Fruit fly (Drosophila melanogaster) whole organism, embryonic: ENCODE measurements around the gene AGO2.
A peak's percentile ranks its signal among the peaks of the same experiment; 100 is the strongest.

Source experiments
- Adf1 ChIP-seq: fragments of 200-800 bp; sonication (Bioruptor generic); IDR thresholded peaks from 2 replicates; pipeline ENCODE4 v1.3.6; 2022; ENCODE audit warnings: missing biosample characterization, missing genetic modification characterization
- Atf6 ChIP-seq: fragments of 200-800 bp; sonication (Bioruptor generic); IDR thresholded peaks from 2 replicates; pipeline ENCODE4 v1.3.6; 2022; ENCODE audit warnings: missing biosample characterization, missing genetic modification characterization
- CG1024 ChIP-seq: fragments of 200-800 bp; sonication (Bioruptor generic); IDR thresholded peaks from 2 replicates; pipeline ENCODE4 v1.3.6; 2022; ENCODE audit warnings: missing biosample characterization, missing genetic modification characterization
- CG10431 ChIP-seq: fragments of 200-800 bp; sonication (Bioruptor generic); optimal IDR thresholded peaks from 3 replicates; lab custom pipeline; 2018; ENCODE audit warnings: missing biosample characterization, mild to moderate bottlenecking, missing genetic modification characterization
- CG11456 ChIP-seq: fragments of 200-800 bp; sonication (Bioruptor generic); IDR thresholded peaks from 3 replicates; pipeline ENCODE4 v1.3.6; 2022; ENCODE audit warnings: missing biosample characterization, missing genetic modification characterization
- CG11695 ChIP-seq: fragments of 200-800 bp; sonication (Bioruptor generic); IDR thresholded peaks from 3 replicates; pipeline ENCODE4 v1.3.6; 2022; ENCODE audit warnings: missing biosample characterization, missing genetic modification characterization
- CG13287 ChIP-seq: fragments of 200-800 bp; sonication (Bioruptor generic); IDR thresholded peaks from 2 replicates; pipeline ENCODE4 v1.3.6; 2022; ENCODE audit warnings: missing biosample characterization, missing genetic modification characterization; ENCODE audit not compliant: partially characterized antibody
- CG1792 ChIP-seq: fragments of 200-800 bp; sonication (Bioruptor generic); optimal IDR thresholded peaks from 2 replicates; lab custom pipeline; 2016; ENCODE audit warnings: missing biosample characterization, missing genetic modification characterization
- CG32532 ChIP-seq: fragments of 200-800 bp; sonication (Bioruptor generic); IDR thresholded peaks from 2 replicates; pipeline ENCODE4 v1.3.6; 2022; ENCODE audit warnings: missing biosample characterization, missing genetic modification characterization
- CG3838 ChIP-seq: fragments of 200-800 bp; sonication (Bioruptor generic); optimal IDR thresholded peaks from 3 replicates; lab custom pipeline; 2016; ENCODE audit warnings: missing biosample characterization, missing genetic modification characterization
- CG6175 ChIP-seq: fragments of 200-800 bp; sonication (Bioruptor generic); IDR thresholded peaks from 3 replicates; pipeline ENCODE4 v1.3.6; 2022; ENCODE audit warnings: missing biosample characterization, missing genetic modification characterization
- CG6854 ChIP-seq: fragments of 200-800 bp; sonication (Bioruptor generic); optimal IDR thresholded peaks from 3 replicates; lab custom pipeline; 2017; ENCODE audit warnings: missing biosample characterization, mild to moderate bottlenecking, missing genetic modification characterization
- CG7357 ChIP-seq: fragments of 200-800 bp; sonication (Bioruptor generic); IDR thresholded peaks from 3 replicates; pipeline ENCODE4 v1.3.6; 2022; ENCODE audit warnings: missing biosample characterization, missing genetic modification characterization
- CG7372 ChIP-seq: fragments of 200-800 bp; sonication (Bioruptor generic); IDR thresholded peaks from 2 replicates; pipeline ENCODE4 v1.3.6; 2022; ENCODE audit warnings: missing biosample characterization, missing genetic modification characterization
- CG8388 ChIP-seq: fragments of 200-800 bp; sonication (Bioruptor generic); optimal IDR thresholded peaks from 2 replicates; lab custom pipeline; 2019; ENCODE audit warnings: missing biosample characterization, mild to moderate bottlenecking, missing genetic modification characterization, moderate library complexity
- CG9817 ChIP-seq: fragments of 200-800 bp; sonication (Bioruptor generic); optimal IDR thresholded peaks from 2 replicates; lab custom pipeline; 2018; ENCODE audit warnings: missing biosample characterization, mild to moderate bottlenecking, missing genetic modification characterization, moderate library complexity
- CrebB ChIP-seq: fragments of 200-800 bp; sonication (Bioruptor generic); optimal IDR thresholded peaks from 3 replicates; lab custom pipeline; 2018; ENCODE audit warnings: missing biosample characterization, mild to moderate bottlenecking, missing genetic modification characterization
- D19A ChIP-seq: fragments of 200-800 bp; optimal IDR thresholded peaks from 3 replicates; lab custom pipeline; 2019; ENCODE audit warnings: missing biosample characterization, mild to moderate bottlenecking, missing genetic modification characterization, moderate library complexity
- Deaf1 ChIP-seq: fragments of 200-800 bp; optimal IDR thresholded peaks from 3 replicates; lab custom pipeline; 2019; ENCODE audit warnings: missing biosample characterization, mild to moderate bottlenecking, missing genetic modification characterization, moderate library complexity
- Dek ChIP-seq: fragments of 200-800 bp; sonication (Bioruptor generic); optimal IDR thresholded peaks from 3 replicates; lab custom pipeline; 2019; ENCODE audit warnings: missing biosample characterization, mild to moderate bottlenecking, missing genetic modification characterization, moderate library complexity
- Dp ChIP-seq: fragments of 200-800 bp; sonication (Bioruptor generic); optimal IDR thresholded peaks from 2 replicates; lab custom pipeline; 2018; ENCODE audit warnings: missing biosample characterization, mild to moderate bottlenecking, missing genetic modification characterization, moderate library complexity
- Fer1 ChIP-seq: fragments of 200-800 bp; sonication (Bioruptor generic); optimal IDR thresholded peaks from 2 replicates; lab custom pipeline; 2017; ENCODE audit warnings: missing biosample characterization, mild to moderate bottlenecking, missing genetic modification characterization
- Fer2 ChIP-seq: fragments of 200-800 bp; sonication (Bioruptor generic); optimal IDR thresholded peaks from 2 replicates; lab custom pipeline; 2018; ENCODE audit warnings: missing biosample characterization, mild to moderate bottlenecking, missing genetic modification characterization, moderate library complexity
- Hr78 ChIP-seq, 2 experiments: fragments of 200-800 bp in 1 of 2; fragments of >200 bp in 1 of 2; sonication (Bioruptor generic) in 1 of 2; optimal IDR thresholded peaks; 2 replicates each; lab custom pipeline; 2017 to 2019; ENCODE audit warnings: missing biosample characterization in 2 of 2, missing genetic modification characterization in 2 of 2, mild to moderate bottlenecking in 1 of 2, moderate library complexity in 1 of 2
- Hsf ChIP-seq: fragments of 200-800 bp; sonication (Bioruptor generic); optimal IDR thresholded peaks from 3 replicates; lab custom pipeline; 2016; ENCODE audit warnings: missing biosample characterization, missing genetic modification characterization
- Oli ChIP-seq: fragments of 200-800 bp; sonication (Bioruptor generic); optimal IDR thresholded peaks from 2 replicates; lab custom pipeline; 2018; ENCODE audit warnings: missing biosample characterization, mild to moderate bottlenecking, missing genetic modification characterization, moderate library complexity
- Poxn ChIP-seq: fragments of 200-800 bp; sonication (Bioruptor generic); IDR thresholded peaks from 2 replicates; pipeline ENCODE4 v1.3.6; 2022; ENCODE audit warnings: missing biosample characterization, missing genetic modification characterization
- Ravus ChIP-seq: fragments of 200-800 bp; sonication (Bioruptor generic); IDR thresholded peaks from 2 replicates; pipeline ENCODE4 v1.3.6; 2022; ENCODE audit warnings: missing biosample characterization, missing genetic modification characterization
- Sin3A ChIP-seq: fragments of >200 bp; optimal IDR thresholded peaks from 2 replicates; lab custom pipeline; 2018
- Trl ChIP-seq, 3 experiments: fragments of >200 bp in 2 of 3; fragments of 200-800 bp in 1 of 3; sonication (Bioruptor generic) in 1 of 3; optimal IDR thresholded peaks; 2 replicates in 1 of 3; 3 replicates in 2 of 3; lab custom pipeline; 2016 to 2017; ENCODE audit warnings: missing biosample characterization in 1 of 3, missing genetic modification characterization in 1 of 3
- abd-A ChIP-seq: fragments of 200-800 bp; sonication (Bioruptor generic); optimal IDR thresholded peaks from 3 replicates; lab custom pipeline; 2019; ENCODE audit warnings: missing biosample characterization, mild to moderate bottlenecking, missing genetic modification characterization, moderate library complexity
- br ChIP-seq: fragments of >200 bp; optimal IDR thresholded peaks from 2 replicates; lab custom pipeline; 2017
- cg ChIP-seq: fragments of 200-800 bp; sonication (Bioruptor generic); optimal IDR thresholded peaks from 3 replicates; lab custom pipeline; 2019; ENCODE audit warnings: missing biosample characterization, mild to moderate bottlenecking, missing genetic modification characterization, moderate library complexity
- cwo ChIP-seq: fragments of 200-800 bp; sonication (Bioruptor generic); optimal IDR thresholded peaks from 3 replicates; lab custom pipeline; 2017; ENCODE audit warnings: missing biosample characterization, missing genetic modification characterization, mild to moderate bottlenecking, moderate library complexity, missing genetic modification reagents
- dm ChIP-seq: fragments of 200-800 bp; sonication (Bioruptor generic); optimal IDR thresholded peaks from 3 replicates; lab custom pipeline; 2016; ENCODE audit warnings: missing biosample characterization, missing genetic modification characterization
- eyg ChIP-seq: fragments of 200-800 bp; sonication (Bioruptor generic); optimal IDR thresholded peaks from 3 replicates; lab custom pipeline; 2016; ENCODE audit warnings: missing biosample characterization, missing genetic modification characterization
- gcm ChIP-seq: fragments of 200-800 bp; sonication (Bioruptor generic); optimal IDR thresholded peaks from 2 replicates; lab custom pipeline; 2019; ENCODE audit warnings: missing biosample characterization, mild to moderate bottlenecking, missing genetic modification characterization, moderate library complexity
- inv ChIP-seq: fragments of 200-800 bp; sonication (Bioruptor generic); IDR thresholded peaks from 2 replicates; pipeline ENCODE4 v1.3.6; 2022; ENCODE audit warnings: missing biosample characterization, missing genetic modification characterization; ENCODE audit not compliant: partially characterized antibody
- kni ChIP-seq: fragments of 200-800 bp; sonication (Bioruptor generic); optimal IDR thresholded peaks from 3 replicates; lab custom pipeline; 2017; ENCODE audit warnings: mild to moderate bottlenecking, missing biosample characterization, missing genetic modification reagents, missing genetic modification characterization
- lab ChIP-seq: fragments of 200-800 bp; sonication (Bioruptor generic); optimal IDR thresholded peaks from 3 replicates; lab custom pipeline; 2017; ENCODE audit warnings: missing biosample characterization, missing genetic modification characterization, mild to moderate bottlenecking, moderate library complexity, missing genetic modification reagents
- nom ChIP-seq: fragments of 200-800 bp; sonication (Bioruptor generic); optimal IDR thresholded peaks from 2 replicates; lab custom pipeline; 2017; ENCODE audit warnings: missing biosample characterization, missing genetic modification characterization, mild to moderate bottlenecking, moderate library complexity, missing genetic modification reagents
- pnt ChIP-seq: fragments of 200-800 bp; sonication (Bioruptor generic); optimal IDR thresholded peaks from 3 replicates; lab custom pipeline; 2016; ENCODE audit warnings: missing biosample characterization, missing genetic modification characterization
- psq ChIP-seq: fragments of 200-800 bp; sonication (Bioruptor generic); optimal IDR thresholded peaks from 2 replicates; lab custom pipeline; 2017; ENCODE audit warnings: missing biosample characterization, missing genetic modification characterization
- ro ChIP-seq: fragments of 200-800 bp; sonication (Bioruptor generic); IDR thresholded peaks from 2 replicates; pipeline ENCODE4 v1.3.6; 2022; ENCODE audit warnings: missing biosample characterization, missing genetic modification characterization
- scrt ChIP-seq: fragments of 200-800 bp; sonication (Bioruptor generic); optimal IDR thresholded peaks from 2 replicates; lab custom pipeline; 2018; ENCODE audit warnings: missing biosample characterization, mild to moderate bottlenecking, missing genetic modification characterization, moderate library complexity
- sna ChIP-seq: fragments of 200-800 bp; sonication (Bioruptor generic); IDR thresholded peaks from 2 replicates; pipeline ENCODE4 v1.3.6; 2022; ENCODE audit warnings: missing biosample characterization, missing genetic modification characterization; ENCODE audit not compliant: partially characterized antibody
- sob ChIP-seq: fragments of 200-800 bp; sonication (Bioruptor generic); IDR thresholded peaks from 2 replicates; pipeline ENCODE4 v1.3.6; 2022; ENCODE audit warnings: missing biosample characterization, missing genetic modification characterization
- tup ChIP-seq: fragments of 200-800 bp; sonication (Bioruptor generic); optimal IDR thresholded peaks from 2 replicates; lab custom pipeline; 2016; ENCODE audit warnings: missing biosample characterization, mild to moderate bottlenecking, missing genetic modification characterization, moderate library complexity
- wor ChIP-seq: fragments of 200-800 bp; sonication (Bioruptor generic); IDR thresholded peaks from 2 replicates; pipeline ENCODE4 v1.3.6; 2022; ENCODE audit warnings: missing biosample characterization, missing genetic modification characterization
- yki ChIP-seq: fragments of >200 bp; optimal IDR thresholded peaks from 3 replicates; lab custom pipeline; 2018
- zen2 ChIP-seq: fragments of 200-800 bp; sonication (Bioruptor generic); IDR thresholded peaks from 3 replicates; pipeline ENCODE4 v1.3.6; 2022; ENCODE audit warnings: missing biosample characterization, missing genetic modification characterization; ENCODE audit not compliant: partially characterized antibody

Gene AGO2

DNA sequence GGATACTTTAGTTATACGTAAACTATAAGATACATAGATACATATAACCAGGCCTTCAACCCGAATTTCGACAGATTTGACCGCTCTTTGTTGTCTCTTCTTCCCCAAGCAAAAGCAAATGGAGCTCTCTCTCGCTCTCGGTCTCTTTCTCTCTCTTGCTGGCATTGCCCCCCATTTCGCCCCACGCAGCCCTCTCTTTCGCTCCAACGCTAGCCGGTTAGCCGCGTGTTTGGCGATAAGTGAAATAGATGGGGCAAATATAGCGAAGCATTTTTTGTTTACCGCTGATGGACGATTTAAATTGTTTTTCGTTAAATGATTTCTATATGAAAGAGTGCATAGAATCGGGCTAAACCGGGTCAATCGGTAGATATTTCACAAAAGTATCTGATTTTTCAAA is 39.5 kb upstream of the AGO2 start (continued):
- no peak for TF ChIP-seq tup (GFP tag; lab: Kevin White, UChicago)
- TF ChIP-seq Poxn, result no peak
- no peak for TF ChIP-seq Ravus (GFP tag; lab: Robert Waterston, UW)
- TF ChIP-seq wor (GFP tag; lab: Robert Waterston, UW), result no peak
- no peak for TF ChIP-seq Hsf (GFP tag; lab: Kevin White, UChicago)
- peak; percentile 60; the same call in 1 of the 2 replicates for TF ChIP-seq CG32532 (GFP tag; lab: Robert Waterston, UW)
- peak; percentile 94 to 97 for TF ChIP-seq Trl (optimal IDR thresholded peaks at IDR 0.05; lab: Kevin White, UChicago)
- TF ChIP-seq Trl (GFP tag; optimal IDR thresholded peaks at IDR 0.05; lab: Kevin White, UChicago), result peak; percentile 17
- no peak for TF ChIP-seq CG7357 (GFP tag; lab: Robert Waterston, UW)
- TF ChIP-seq CG1792 (GFP tag; lab: Kevin White, UChicago), result no peak
- TF ChIP-seq CG10431 (GFP tag; lab: Kevin White, UChicago), result no peak
- no peak for TF ChIP-seq CG6854
- peak; percentile 17 for TF ChIP-seq dm (GFP tag; lab: Kevin White, UChicago)
- TF ChIP-seq lab (GFP tag; lab: Kevin White, UChicago), result peak; percentile 49
- no peak for TF ChIP-seq D19A (tag; lab: Kevin White, UChicago)
- peak; percentile 12 for TF ChIP-seq Fer1 (GFP tag; lab: Kevin White, UChicago)
- TF ChIP-seq CG11456 (GFP tag; lab: Robert Waterston, UW), result no peak
- TF ChIP-seq Dp (GFP tag; lab: Kevin White, UChicago), result peak; percentile 5
- TF ChIP-seq cwo (GFP tag; lab: Kevin White, UChicago), result peak; percentile 50
- TF ChIP-seq eyg, result no peak
- TF ChIP-seq abd-A (tag; lab: Kevin White, UChicago), result peak; percentile 86
- TF ChIP-seq Fer2 (tag; lab: Kevin White, UChicago), result no peak
- TF ChIP-seq Deaf1 (tag; lab: Kevin White, UChicago), result no peak
- TF ChIP-seq psq (GFP tag; lab: Kevin White, UChicago), result no peak
- no peak for TF ChIP-seq ro (GFP tag; lab: Robert Waterston, UW)
- TF ChIP-seq kni (GFP tag; lab: Kevin White, UChicago), result no peak
- TF ChIP-seq gcm, result no peak
- TF ChIP-seq CG7372, result no peak
- no peak for TF ChIP-seq CG3838
- TF ChIP-seq CG6175 (GFP tag; lab: Robert Waterston, UW), result no peak
- no peak for TF ChIP-seq CG9817 (tag; lab: Kevin White, UChicago)
- no peak for TF ChIP-seq CrebB
- TF ChIP-seq pnt (GFP tag; lab: Kevin White, UChicago), result no peak
- peak in 1 of 2 experiments; percentile 1 for TF ChIP-seq Hr78 (GFP tag; optimal IDR thresholded peaks at IDR 0.05; lab: Kevin White, UChicago)
- no peak for TF ChIP-seq Atf6 (GFP tag; lab: Robert Waterston, UW)
- peak; percentile 48 for TF ChIP-seq yki (lab: Kevin White, UChicago)
- TF ChIP-seq inv, result no peak
- TF ChIP-seq CG13287, result peak; percentile 68
- TF ChIP-seq sna, result peak; percentile 38; the same call in 1 of the 2 replicates
- TF ChIP-seq CG11695 (GFP tag; lab: Robert Waterston, UW), result peak; percentile 26; the same call in 1 of the 3 replicates
- TF ChIP-seq Sin3A (lab: Kevin White, UChicago), result no peak
- no peak for TF ChIP-seq CG1024 (GFP tag; lab: Robert Waterston, UW)
- TF ChIP-seq nom (GFP tag; lab: Kevin White, UChicago), result peak; percentile 22
- no peak for TF ChIP-seq CG8388 (GFP tag; lab: Kevin White, UChicago)
- no peak for TF ChIP-seq Dek (tag; lab: Kevin White, UChicago)
- no peak; the same call in 2 of the 3 replicates for TF ChIP-seq zen2 (GFP tag; lab: Robert Waterston, UW)
- no peak for TF ChIP-seq cg (GFP tag; lab: Kevin White, UChicago)
- no peak for TF ChIP-seq br (lab: Kevin White, UChicago)
- TF ChIP-seq scrt, result peak; percentile 21
- no peak for TF ChIP-seq Oli
- no peak for TF ChIP-seq sob
- no peak; the same call in 1 of the 2 replicates for TF ChIP-seq Adf1 (GFP tag; lab: Robert Waterston, UW)
